Worm (Caenorhabditis elegans): Measurements from ENCODE around the gene C06E4.5.

DNA sequence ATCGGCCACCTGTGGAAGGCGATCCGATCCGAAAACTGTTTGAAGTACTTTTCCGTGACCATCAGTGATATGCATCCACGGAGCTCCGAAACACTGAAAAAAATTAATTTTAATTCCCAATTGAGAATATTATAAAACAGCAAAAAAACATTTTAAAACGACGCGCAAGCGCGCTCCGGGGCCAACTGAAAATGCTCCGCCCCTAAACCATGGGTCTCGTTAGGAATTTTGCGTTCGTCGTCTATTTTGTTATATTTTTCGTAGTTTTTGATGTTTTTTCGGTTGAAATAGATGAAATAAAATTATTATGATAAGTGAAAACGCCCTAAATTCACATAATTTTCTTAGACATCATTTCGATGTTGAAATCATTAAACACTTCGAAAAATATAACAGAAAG lies 14.2 kb upstream of the C06E4.5 start:
- no peak for TF ChIP-seq nhr-12 (tag; optimal IDR thresholded peaks at IDR 0.05)
- no peak for TF ChIP-seq ztf-11 (tag; optimal IDR thresholded peaks at IDR 0.05)
- no peak for TF ChIP-seq unc-62 (GFP tag; optimal IDR thresholded peaks at IDR 0.05)
- no peak for TF ChIP-seq mdl-1 (tag; optimal IDR thresholded peaks at IDR 0.05)
- no peak for TF ChIP-seq blmp-1 (tag; optimal IDR thresholded peaks at IDR 0.05; ENCODE audit: insufficient read depth)
- no peak for TF ChIP-seq lin-39 (tag; optimal IDR thresholded peaks at IDR 0.05)
- no peak for TF ChIP-seq ama-1 (optimal IDR thresholded peaks at IDR 0.05)
- no peak for TF ChIP-seq ZK546.5 (tag; optimal IDR thresholded peaks at IDR 0.05)
- no peak for TF ChIP-seq alr-1 (tag; optimal IDR thresholded peaks at IDR 0.05)
- TF ChIP-seq ztf-4 (tag; optimal IDR thresholded peaks at IDR 0.05): no peak
- no peak for TF ChIP-seq egl-27 (tag; optimal IDR thresholded peaks at IDR 0.05)
